Fruit fly (Drosophila melanogaster) whole organism, wandering third instar larva: ENCODE measurements around the gene CG7011.

Experiments
- Abd-B ChIP-seq: fragments of >200 bp; optimal IDR thresholded peaks from 2 replicates; lab custom pipeline; 2017; ENCODE audit warnings: missing biosample characterization, missing genetic modification characterization
- CG32264 ChIP-seq: fragments of 200-800 bp; sonication (Bioruptor generic); optimal IDR thresholded peaks from 2 replicates; lab custom pipeline; 2016; ENCODE audit warnings: missing biosample characterization, missing genetic modification characterization
- CG9705 ChIP-seq: fragments of 200-800 bp; sonication (Bioruptor generic); optimal IDR thresholded peaks from 2 replicates; lab custom pipeline; 2018; ENCODE audit warnings: missing biosample characterization, mild to moderate bottlenecking, missing genetic modification characterization
- Dfd ChIP-seq: fragments of >200 bp; optimal IDR thresholded peaks from 2 replicates; lab custom pipeline; 2017; ENCODE audit warnings: missing biosample characterization, missing genetic modification characterization
- GATAd ChIP-seq: sonication (Bioruptor generic); optimal IDR thresholded peaks from 2 replicates; lab custom pipeline; 2016; ENCODE audit warnings: missing biosample characterization, missing genetic modification characterization
- HLH106 ChIP-seq: fragments of 200-800 bp; optimal IDR thresholded peaks from 3 replicates; lab custom pipeline; 2019; ENCODE audit warnings: missing biosample characterization, mild to moderate bottlenecking, missing genetic modification characterization, moderate library complexity
- Hnf4 ChIP-seq: fragments of 200-800 bp; sonication (Bioruptor generic); optimal IDR thresholded peaks from 2 replicates; lab custom pipeline; 2016; ENCODE audit warnings: missing biosample characterization, mild to moderate bottlenecking, missing genetic modification characterization
- Hr78 ChIP-seq: fragments of >200 bp; optimal IDR thresholded peaks from 2 replicates; lab custom pipeline; 2017; ENCODE audit warnings: missing biosample characterization, missing genetic modification characterization
- Hr83 ChIP-seq: fragments of 200-300 bp; sonication (Bioruptor generic); optimal IDR thresholded peaks from 2 replicates; lab custom pipeline; 2016; ENCODE audit warnings: missing biosample characterization, mild to moderate bottlenecking, missing genetic modification characterization, moderate library complexity; ENCODE audit not compliant: poor library complexity, severe bottlenecking
- Jra ChIP-seq: sonication (Bioruptor generic); optimal IDR thresholded peaks from 2 replicates; lab custom pipeline; 2016; ENCODE audit warnings: missing biosample characterization, missing genetic modification characterization
- Mio ChIP-seq: sonication (Bioruptor generic); optimal IDR thresholded peaks from 2 replicates; lab custom pipeline; 2016; ENCODE audit warnings: missing biosample characterization, missing genetic modification characterization
- OdsH ChIP-seq: fragments of 200-800 bp; sonication (Bioruptor generic); optimal IDR thresholded peaks from 2 replicates; lab custom pipeline; 2016; ENCODE audit warnings: missing biosample characterization, mild to moderate bottlenecking, missing genetic modification characterization
- Rel ChIP-seq, 2 experiments: fragments of 200-800 bp; sonication (Bioruptor generic) in 1 of 2; optimal IDR thresholded peaks; 2 replicates in 1 of 2; 3 replicates in 1 of 2; lab custom pipeline; 2016 to 2019; ENCODE audit warnings: mild to moderate bottlenecking in 2 of 2, missing biosample characterization in 2 of 2, missing genetic modification characterization in 2 of 2, moderate library complexity in 1 of 2
- Sp1 ChIP-seq: fragments of 200-800 bp; sonication (Bioruptor generic); optimal IDR thresholded peaks from 3 replicates; lab custom pipeline; 2019; ENCODE audit warnings: missing biosample characterization, mild to moderate bottlenecking, missing genetic modification characterization, moderate library complexity
- Vsx2 ChIP-seq: fragments of 200-300, 225-300 bp; sonication (Bioruptor generic); optimal IDR thresholded peaks from 2 replicates; lab custom pipeline; 2018; ENCODE audit warnings: missing biosample characterization, missing genetic modification characterization; ENCODE audit not compliant: partially characterized antibody
- br ChIP-seq: fragments of 200-800 bp; sonication (Bioruptor generic); optimal IDR thresholded peaks from 2 replicates; lab custom pipeline; 2016; ENCODE audit warnings: missing biosample characterization, missing genetic modification characterization
- brk ChIP-seq: fragments of 200-800 bp; sonication (Bioruptor generic); optimal IDR thresholded peaks from 2 replicates; lab custom pipeline; 2016; ENCODE audit warnings: missing biosample characterization, mild to moderate bottlenecking, missing genetic modification characterization
- dl ChIP-seq, 2 experiments: fragments of 175-275, 200-275 bp in 1 of 2; fragments of 200-275 bp in 1 of 2; sonication (Bioruptor generic); optimal IDR thresholded peaks; lab custom pipeline; 2018; ENCODE audit warnings: mild to moderate bottlenecking in 2 of 2, missing biosample characterization in 2 of 2, missing genetic modification characterization in 2 of 2, moderate library complexity in 2 of 2; ENCODE audit not compliant: partially characterized antibody in 2 of 2, insufficient read depth in 1 of 2
- dmrt93B ChIP-seq: fragments of 200-800 bp; sonication (Bioruptor generic); optimal IDR thresholded peaks from 2 replicates; lab custom pipeline; 2018; ENCODE audit warnings: missing biosample characterization, mild to moderate bottlenecking, missing genetic modification characterization
- dsf ChIP-seq: sonication (Bioruptor generic); optimal IDR thresholded peaks from 2 replicates; lab custom pipeline; 2016; ENCODE audit warnings: missing biosample characterization, missing genetic modification characterization, borderline replicate concordance
- ey ChIP-seq: fragments of 200-800 bp; sonication (Bioruptor generic); optimal IDR thresholded peaks from 2 replicates; lab custom pipeline; 2016; ENCODE audit warnings: missing biosample characterization, missing genetic modification characterization
- foxo ChIP-seq, 2 experiments: fragments of 200-800 bp; sonication (Bioruptor generic); optimal IDR thresholded peaks; 2 replicates in 1 of 2; 3 replicates in 1 of 2; lab custom pipeline; 2016 to 2017; ENCODE audit warnings: missing biosample characterization in 2 of 2, missing genetic modification characterization in 2 of 2
- fru ChIP-seq: fragments of 200-800 bp; sonication (Bioruptor generic); optimal IDR thresholded peaks from 3 replicates; lab custom pipeline; 2016; ENCODE audit warnings: missing biosample characterization, mild to moderate bottlenecking, missing genetic modification characterization
- h ChIP-seq: fragments of 200-800 bp; sonication (Bioruptor generic); optimal IDR thresholded peaks from 3 replicates; lab custom pipeline; 2016; ENCODE audit warnings: missing biosample characterization, mild to moderate bottlenecking, missing genetic modification characterization
- jim ChIP-seq: fragments of 175-275, 200-325 bp; sonication (Bioruptor generic); optimal IDR thresholded peaks from 2 replicates; lab custom pipeline; 2016; ENCODE audit warnings: missing biosample characterization, mild to moderate bottlenecking, missing genetic modification characterization
- lola ChIP-seq: fragments of >200 bp; optimal IDR thresholded peaks from 2 replicates; lab custom pipeline; 2017; ENCODE audit warnings: missing biosample characterization, missing genetic modification characterization
- pan ChIP-seq: fragments of >200 bp; optimal IDR thresholded peaks from 2 replicates; lab custom pipeline; 2017
- psq ChIP-seq: fragments of 200-800 bp; sonication (Bioruptor generic); optimal IDR thresholded peaks from 3 replicates; lab custom pipeline; 2017; ENCODE audit warnings: missing biosample characterization, mild to moderate bottlenecking, missing genetic modification characterization, moderate library complexity
- rgr ChIP-seq: fragments of 200-800 bp; sonication (Bioruptor generic); optimal IDR thresholded peaks from 3 replicates; lab custom pipeline; 2016; ENCODE audit warnings: missing biosample characterization, mild to moderate bottlenecking, missing genetic modification characterization
- usp ChIP-seq: fragments of >200 bp; optimal IDR thresholded peaks from 2 replicates; lab custom pipeline; 2017; ENCODE audit warnings: missing biosample characterization, missing genetic modification characterization
- woc ChIP-seq: sonication (Bioruptor generic); optimal IDR thresholded peaks from 2 replicates; lab custom pipeline; 2016; ENCODE audit warnings: missing biosample characterization, mild to moderate bottlenecking, missing genetic modification characterization

Gene CG7011

dm6 chr3L:15187782-15188181 is 24.4 kb upstream of the CG7011 start:
- TF ChIP-seq Dfd (GFP tag; lab: Kevin White, UChicago) (no peak), pan (lab: Kevin White, UChicago) (no peak), lola (GFP tag; lab: Kevin White, UChicago) (no peak), h (GFP tag; lab: Kevin White, UChicago) (no peak), CG32264 (GFP tag; lab: Kevin White, UChicago) (no peak), Vsx2 (GFP tag; lab: Kevin White, UChicago) (no peak), Hr83 (GFP tag; lab: Kevin White, UChicago) (no peak), Hnf4 (GFP tag; lab: Kevin White, UChicago) (no peak), jim (no peak), GATAd (GFP tag; lab: Kevin White, UChicago) (no peak), Mio (no peak), HLH106 (tag; lab: Kevin White, UChicago) (no peak), br (GFP tag; lab: Kevin White, UChicago) (no peak), Abd-B (GFP tag; lab: Kevin White, UChicago) (no peak), Sp1 (no peak), dsf (GFP tag; lab: Kevin White, UChicago) (no peak), dl (GFP tag; optimal IDR thresholded peaks at IDR 0.05; lab: Kevin White, UChicago; ENCODE audit: insufficient read depth in 1 of 2, partially characterized antibody in 2 of 2) (no peak)

- TF ChIP-seq dl (GFP tag; optimal IDR thresholded peaks at IDR 0.05; lab: Kevin White, UChicago; ENCODE audit: insufficient read depth in 1 of 2, partially characterized antibody in 2 of 2) (no peak), Mio (no peak), fru (GFP tag; lab: Kevin White, UChicago) (peak; percentile 56), OdsH (GFP tag; lab: Kevin White, UChicago) (peak; percentile 24), lola (GFP tag; lab: Kevin White, UChicago) (no peak), foxo (GFP tag; optimal IDR thresholded peaks at IDR 0.05; lab: Kevin White, UChicago) (peak in 1 of 2 experiments; percentile 49), h (GFP tag; lab: Kevin White, UChicago) (peak; percentile 22), brk (GFP tag; lab: Kevin White, UChicago) (no peak), ey (GFP tag; lab: Kevin White, UChicago) (peak; percentile 31), Rel (GFP tag; optimal IDR thresholded peaks at IDR 0.05; lab: Kevin White, UChicago) (no peak), Rel (tag; optimal IDR thresholded peaks at IDR 0.05; lab: Kevin White, UChicago) (no peak), psq (GFP tag; lab: Kevin White, UChicago) (peak; percentile 44), dmrt93B (GFP tag; lab: Kevin White, UChicago) (peak; percentile 9), Jra (no peak), woc (GFP tag; lab: Kevin White, UChicago) (peak; percentile 15), Hnf4 (GFP tag; lab: Kevin White, UChicago) (no peak), Sp1 (peak; percentile 56), br (GFP tag; lab: Kevin White, UChicago) (peak; percentile 14), usp (GFP tag; lab: Kevin White, UChicago) (no peak), Vsx2 (GFP tag; lab: Kevin White, UChicago) (no peak), GATAd (GFP tag; lab: Kevin White, UChicago) (no peak), HLH106 (tag; lab: Kevin White, UChicago) (peak; percentile 61)
Measured at dm6 chr3L:15180816-15181215, 17.4 kb upstream of the CG7011 start.

- TF ChIP-seq woc (GFP tag; lab: Kevin White, UChicago) = no peak
- TF ChIP-seq jim = no peak
Measured at dm6 chr3L:15178618-15179017, 15.2 kb upstream of the CG7011 start.

- TF ChIP-seq br (GFP tag; lab: Kevin White, UChicago) (no peak), CG9705 (GFP tag; lab: Kevin White, UChicago) (no peak), Hr83 (GFP tag; lab: Kevin White, UChicago) (no peak), dmrt93B (GFP tag; lab: Kevin White, UChicago) (no peak), rgr (GFP tag; lab: Kevin White, UChicago) (no peak), Hr78 (GFP tag; lab: Kevin White, UChicago) (no peak), HLH106 (tag; lab: Kevin White, UChicago) (no peak), woc (GFP tag; lab: Kevin White, UChicago) (no peak), dsf (GFP tag; lab: Kevin White, UChicago) (no peak), Mio (no peak)
Measured at dm6 chr3L:15176641-15177215, 13.3 kb upstream of the CG7011 start.
